Fruit fly (Drosophila melanogaster) whole organism, wandering third instar larva: Measurements from ENCODE around the gene CG3224.
A peak's percentile ranks its signal among the peaks of the same experiment; 100 is the strongest.

Source experiments
- Abd-B ChIP-seq: fragments of >200 bp; optimal IDR thresholded peaks from 2 replicates; lab custom pipeline; 2017; ENCODE audit warnings: missing biosample characterization, missing genetic modification characterization
- CG32264 ChIP-seq: fragments of 200-800 bp; sonication (Bioruptor generic); optimal IDR thresholded peaks from 2 replicates; lab custom pipeline; 2016; ENCODE audit warnings: missing biosample characterization, missing genetic modification characterization
- CG9705 ChIP-seq: fragments of 200-800 bp; sonication (Bioruptor generic); optimal IDR thresholded peaks from 2 replicates; lab custom pipeline; 2018; ENCODE audit warnings: missing biosample characterization, mild to moderate bottlenecking, missing genetic modification characterization
- CrebA ChIP-seq: fragments of 200-800 bp; sonication (Bioruptor generic); optimal IDR thresholded peaks from 2 replicates; lab custom pipeline; 2016; ENCODE audit warnings: missing biosample characterization, mild to moderate bottlenecking, missing genetic modification characterization, borderline replicate concordance
- HLH106 ChIP-seq: fragments of 200-800 bp; optimal IDR thresholded peaks from 3 replicates; lab custom pipeline; 2019; ENCODE audit warnings: missing biosample characterization, mild to moderate bottlenecking, missing genetic modification characterization, moderate library complexity
- Hnf4 ChIP-seq: fragments of 200-800 bp; sonication (Bioruptor generic); optimal IDR thresholded peaks from 2 replicates; lab custom pipeline; 2016; ENCODE audit warnings: missing biosample characterization, mild to moderate bottlenecking, missing genetic modification characterization
- Hr78 ChIP-seq: fragments of >200 bp; optimal IDR thresholded peaks from 2 replicates; lab custom pipeline; 2017; ENCODE audit warnings: missing biosample characterization, missing genetic modification characterization
- Hr83 ChIP-seq: fragments of 200-300 bp; sonication (Bioruptor generic); optimal IDR thresholded peaks from 2 replicates; lab custom pipeline; 2016; ENCODE audit warnings: missing biosample characterization, mild to moderate bottlenecking, missing genetic modification characterization, moderate library complexity; ENCODE audit not compliant: poor library complexity, severe bottlenecking
- Jra ChIP-seq: sonication (Bioruptor generic); optimal IDR thresholded peaks from 2 replicates; lab custom pipeline; 2016; ENCODE audit warnings: missing biosample characterization, missing genetic modification characterization
- Mio ChIP-seq: sonication (Bioruptor generic); optimal IDR thresholded peaks from 2 replicates; lab custom pipeline; 2016; ENCODE audit warnings: missing biosample characterization, missing genetic modification characterization
- Myc ChIP-seq: fragments of >200 bp; optimal IDR thresholded peaks from 2 replicates; lab custom pipeline; 2017
- N ChIP-seq: fragments of >200 bp; optimal IDR thresholded peaks from 2 replicates; lab custom pipeline; 2018; ENCODE audit warnings: missing biosample characterization, missing external identifiers, missing genetic modification characterization
- OdsH ChIP-seq: fragments of 200-800 bp; sonication (Bioruptor generic); optimal IDR thresholded peaks from 2 replicates; lab custom pipeline; 2016; ENCODE audit warnings: missing biosample characterization, mild to moderate bottlenecking, missing genetic modification characterization
- Rel ChIP-seq, 2 experiments: fragments of 200-800 bp; sonication (Bioruptor generic) in 1 of 2; optimal IDR thresholded peaks; 2 replicates in 1 of 2; 3 replicates in 1 of 2; lab custom pipeline; 2016 to 2019; ENCODE audit warnings: mild to moderate bottlenecking in 2 of 2, missing biosample characterization in 2 of 2, missing genetic modification characterization in 2 of 2, moderate library complexity in 1 of 2
- Sp1 ChIP-seq: fragments of 200-800 bp; sonication (Bioruptor generic); optimal IDR thresholded peaks from 3 replicates; lab custom pipeline; 2019; ENCODE audit warnings: missing biosample characterization, mild to moderate bottlenecking, missing genetic modification characterization, moderate library complexity
- brk ChIP-seq: fragments of 200-800 bp; sonication (Bioruptor generic); optimal IDR thresholded peaks from 2 replicates; lab custom pipeline; 2016; ENCODE audit warnings: missing biosample characterization, mild to moderate bottlenecking, missing genetic modification characterization
- dl ChIP-seq, 2 experiments: fragments of 175-275, 200-275 bp in 1 of 2; fragments of 200-275 bp in 1 of 2; sonication (Bioruptor generic); optimal IDR thresholded peaks; lab custom pipeline; 2018; ENCODE audit warnings: mild to moderate bottlenecking in 2 of 2, missing biosample characterization in 2 of 2, missing genetic modification characterization in 2 of 2, moderate library complexity in 2 of 2; ENCODE audit not compliant: partially characterized antibody in 2 of 2, insufficient read depth in 1 of 2
- dmrt93B ChIP-seq: fragments of 200-800 bp; sonication (Bioruptor generic); optimal IDR thresholded peaks from 2 replicates; lab custom pipeline; 2018; ENCODE audit warnings: missing biosample characterization, mild to moderate bottlenecking, missing genetic modification characterization
- ey ChIP-seq: fragments of 200-800 bp; sonication (Bioruptor generic); optimal IDR thresholded peaks from 2 replicates; lab custom pipeline; 2016; ENCODE audit warnings: missing biosample characterization, missing genetic modification characterization
- foxo ChIP-seq, 2 experiments: fragments of 200-800 bp; sonication (Bioruptor generic); optimal IDR thresholded peaks; 2 replicates in 1 of 2; 3 replicates in 1 of 2; lab custom pipeline; 2016 to 2017; ENCODE audit warnings: missing biosample characterization in 2 of 2, missing genetic modification characterization in 2 of 2
- fru ChIP-seq: fragments of 200-800 bp; sonication (Bioruptor generic); optimal IDR thresholded peaks from 3 replicates; lab custom pipeline; 2016; ENCODE audit warnings: missing biosample characterization, mild to moderate bottlenecking, missing genetic modification characterization
- h ChIP-seq: fragments of 200-800 bp; sonication (Bioruptor generic); optimal IDR thresholded peaks from 3 replicates; lab custom pipeline; 2016; ENCODE audit warnings: missing biosample characterization, mild to moderate bottlenecking, missing genetic modification characterization
- lola ChIP-seq: fragments of >200 bp; optimal IDR thresholded peaks from 2 replicates; lab custom pipeline; 2017; ENCODE audit warnings: missing biosample characterization, missing genetic modification characterization
- pan ChIP-seq: fragments of >200 bp; optimal IDR thresholded peaks from 2 replicates; lab custom pipeline; 2017
- psq ChIP-seq: fragments of 200-800 bp; sonication (Bioruptor generic); optimal IDR thresholded peaks from 3 replicates; lab custom pipeline; 2017; ENCODE audit warnings: missing biosample characterization, mild to moderate bottlenecking, missing genetic modification characterization, moderate library complexity
- rgr ChIP-seq: fragments of 200-800 bp; sonication (Bioruptor generic); optimal IDR thresholded peaks from 3 replicates; lab custom pipeline; 2016; ENCODE audit warnings: missing biosample characterization, mild to moderate bottlenecking, missing genetic modification characterization
- sage ChIP-seq: fragments of 200-800 bp; sonication (Bioruptor generic); optimal IDR thresholded peaks from 2 replicates; lab custom pipeline; 2016; ENCODE audit warnings: missing biosample characterization, mild to moderate bottlenecking, missing genetic modification characterization
- sv ChIP-seq: fragments of 200-800 bp; sonication (Bioruptor generic); optimal IDR thresholded peaks from 3 replicates; lab custom pipeline; 2016; ENCODE audit warnings: missing biosample characterization, missing genetic modification characterization
- woc ChIP-seq: sonication (Bioruptor generic); optimal IDR thresholded peaks from 2 replicates; lab custom pipeline; 2016; ENCODE audit warnings: missing biosample characterization, mild to moderate bottlenecking, missing genetic modification characterization

The CG3224 gene

DNA sequence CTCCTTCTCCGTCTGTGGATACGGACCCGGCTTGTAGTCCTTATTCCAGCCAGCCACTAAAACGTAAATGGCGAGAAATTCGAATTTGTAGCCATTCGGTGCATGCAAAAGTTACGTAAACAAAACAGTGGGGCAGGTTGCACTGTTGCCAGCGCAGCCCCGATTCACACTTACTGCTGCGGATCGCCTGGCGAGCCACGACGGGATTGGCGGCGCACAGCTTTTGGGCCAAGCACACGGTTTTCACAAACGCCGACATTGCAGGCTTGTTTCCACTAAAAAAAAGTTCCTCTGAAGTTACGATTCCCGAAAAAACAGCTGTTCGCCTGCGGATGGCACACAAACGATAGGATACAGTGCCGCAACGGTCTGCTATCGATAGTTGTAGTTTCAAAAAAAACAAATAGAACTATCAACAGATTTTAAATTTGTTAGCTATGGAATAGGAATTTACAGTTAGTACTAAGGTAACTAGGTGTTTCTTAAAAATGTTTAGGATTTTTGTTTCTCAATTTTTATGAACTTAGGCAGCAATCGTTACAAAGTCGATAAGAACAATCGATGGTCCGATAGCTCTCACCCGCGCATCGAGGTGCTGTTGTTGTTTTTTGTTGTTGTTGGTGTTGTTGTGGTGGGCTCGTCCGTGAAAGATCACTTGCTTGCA is 16.7 kb upstream of the CG3224 start, which contains the start of gene Fum1:
TSS of gene Fum1 (plus strand) at position 599 of the 664 bp plus-strand sequence.
- TF ChIP-seq Sp1 (GFP tag; lab: Kevin White, UChicago) (peak; percentile 17), woc (peak; percentile 48), Hr78 (GFP tag; lab: Kevin White, UChicago) (no peak), sv (GFP tag; lab: Kevin White, UChicago) (peak; percentile 6), foxo (GFP tag; optimal IDR thresholded peaks at IDR 0.05; lab: Kevin White, UChicago) (peak in 1 of 2 experiments; percentile 36), h (GFP tag; lab: Kevin White, UChicago) (peak; percentile 36), Mio (GFP tag; lab: Kevin White, UChicago) (no peak), Myc (lab: Kevin White, UChicago) (no peak), Rel (GFP tag; optimal IDR thresholded peaks at IDR 0.05; lab: Kevin White, UChicago) (no peak), Rel (tag; optimal IDR thresholded peaks at IDR 0.05; lab: Kevin White, UChicago) (peak; percentile 1), ey (GFP tag; lab: Kevin White, UChicago) (peak; percentile 2), pan (no peak), Abd-B (GFP tag; lab: Kevin White, UChicago) (no peak), HLH106 (tag; lab: Kevin White, UChicago) (peak; percentile 45), rgr (GFP tag; lab: Kevin White, UChicago) (peak; percentile 39), dmrt93B (GFP tag; lab: Kevin White, UChicago) (no peak)

DNA sequence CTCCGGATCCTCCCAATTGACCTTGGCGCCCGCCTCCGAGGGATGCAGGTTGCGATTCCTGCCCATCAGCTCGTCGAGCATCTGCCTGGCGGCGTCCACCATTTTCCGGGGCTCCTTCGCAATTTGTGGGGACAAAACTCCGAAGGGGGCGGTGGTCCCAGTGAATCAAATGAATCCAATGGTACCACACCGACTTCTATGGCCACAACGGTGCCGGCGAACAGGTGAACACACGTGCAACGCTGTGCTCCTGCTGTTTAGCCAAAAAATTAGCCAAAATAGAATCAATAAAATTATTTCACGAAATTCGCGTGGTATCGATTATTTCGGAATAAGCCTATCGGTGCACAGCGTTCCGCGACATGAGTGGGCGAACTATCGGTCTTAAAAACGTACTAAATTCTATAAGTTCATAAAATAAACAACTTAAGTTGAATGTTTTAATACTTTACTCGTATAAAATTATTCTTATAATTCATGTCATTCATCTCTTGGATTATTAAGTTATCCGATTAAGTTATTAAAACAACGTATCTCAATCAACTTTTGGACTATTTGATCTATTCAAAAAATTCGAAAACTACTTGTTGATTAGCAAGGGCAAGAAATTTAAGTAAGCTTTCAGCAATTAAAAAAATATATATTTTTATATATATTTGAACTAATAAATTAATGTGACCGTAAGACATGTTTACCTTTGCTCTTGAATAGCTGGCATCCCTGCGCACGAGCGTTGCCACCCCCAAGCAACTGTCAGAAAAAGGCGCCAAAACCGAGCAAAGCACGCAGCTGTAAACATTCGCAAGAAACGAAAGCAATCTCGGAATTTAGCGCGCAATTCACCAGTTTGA is 12.6 kb upstream of the CG3224 start, which contains the start of the genes CG3198 and Mcm6:
TSS of gene CG3198 (minus strand) at position 337 of the 851 bp plus-strand sequence.
TSS of gene Mcm6 (plus strand) at position 751 of the 851 bp plus-strand sequence.
- peak; percentile 6 for TF ChIP-seq Myc (lab: Kevin White, UChicago)
- TF ChIP-seq HLH106 (tag; lab: Kevin White, UChicago) = peak; percentile 16
- no peak for TF ChIP-seq dl (GFP tag; optimal IDR thresholded peaks at IDR 0.05; lab: Kevin White, UChicago; ENCODE audit: insufficient read depth in 1 of 2, partially characterized antibody in 2 of 2)

DNA sequence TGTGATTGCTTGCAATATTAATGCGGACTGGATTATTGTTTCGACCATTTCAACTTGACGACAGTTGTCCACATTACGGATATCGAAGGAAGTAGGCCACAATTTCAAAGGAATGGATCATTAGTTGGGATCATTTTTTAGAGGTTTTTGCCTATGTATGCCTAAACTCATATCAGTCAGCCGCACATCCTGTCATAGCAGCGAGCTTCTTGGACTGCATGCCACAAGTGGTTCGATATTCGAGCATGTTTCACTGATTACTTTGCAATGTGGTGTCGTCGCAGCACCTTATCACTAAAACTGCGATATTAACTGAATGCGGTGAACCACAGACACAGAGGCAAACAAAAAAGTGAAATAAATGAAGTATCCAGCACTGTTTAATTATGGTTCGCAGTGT is 2.7 kb upstream of the CG3224 start:
- no peak for TF ChIP-seq Rel (GFP tag; optimal IDR thresholded peaks at IDR 0.05; lab: Kevin White, UChicago)
- TF ChIP-seq Rel (tag; optimal IDR thresholded peaks at IDR 0.05; lab: Kevin White, UChicago) = peak; percentile 32
- no peak for TF ChIP-seq Jra (GFP tag; lab: Kevin White, UChicago)
- TF ChIP-seq, all 38 proteins: peak for 1

DNA sequence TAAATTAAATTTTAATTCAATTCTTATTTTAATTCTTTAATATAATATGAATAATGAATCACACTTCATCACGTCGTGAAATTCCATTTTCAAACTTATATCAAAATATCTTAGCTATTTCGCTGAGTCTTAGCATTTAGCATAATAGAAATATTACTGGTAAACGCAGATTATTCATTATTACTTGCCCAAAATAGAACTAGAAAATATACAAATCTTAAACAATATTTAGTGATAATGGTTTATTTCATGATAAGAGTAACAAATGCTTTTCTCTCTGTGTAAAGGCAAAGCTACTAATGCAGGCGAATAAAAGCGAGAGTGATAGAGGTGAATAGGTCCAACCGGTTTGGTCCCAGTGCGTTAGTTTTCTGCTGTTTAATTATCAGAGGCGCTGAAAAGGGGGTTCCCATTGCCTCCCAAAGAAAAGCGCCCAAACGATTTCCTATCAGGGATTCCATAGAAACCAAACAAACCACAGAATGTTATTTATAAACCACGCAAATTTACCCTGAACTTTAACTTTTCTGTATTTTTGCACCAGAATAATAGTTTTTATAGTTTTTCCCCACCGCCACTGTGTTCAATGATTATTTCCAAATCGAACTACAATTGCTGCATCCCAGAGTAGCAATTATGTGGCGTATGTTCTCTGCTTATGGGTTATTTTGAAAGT is 1.8 kb upstream of the CG3224 start:
- peak; percentile 31 for TF ChIP-seq fru
- no peak for TF ChIP-seq CG9705 (GFP tag; lab: Kevin White, UChicago)
- TF ChIP-seq foxo (GFP tag; optimal IDR thresholded peaks at IDR 0.05; lab: Kevin White, UChicago) = peak in 1 of 2 experiments; percentile 38
- TF ChIP-seq ey (GFP tag; lab: Kevin White, UChicago) = peak; percentile 12

DNA sequence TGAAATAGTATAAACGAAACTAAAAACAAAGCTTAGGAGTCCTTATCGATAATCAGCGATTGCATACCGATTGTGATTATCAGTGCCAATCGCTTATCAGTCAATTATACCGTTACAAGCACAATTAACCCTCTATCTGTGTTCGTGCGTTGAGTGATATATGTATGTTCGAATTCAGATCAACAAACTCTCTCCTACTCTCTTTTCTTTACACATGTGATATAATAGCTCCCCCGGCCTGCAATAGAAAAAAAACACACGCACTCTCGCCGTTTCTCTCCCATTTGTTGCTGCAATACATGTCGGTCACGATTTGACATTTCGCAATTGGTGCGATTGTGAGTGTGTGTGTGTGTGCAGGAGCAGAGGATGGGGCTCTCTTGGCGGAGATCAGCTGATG is 1.1 kb upstream of the CG3224 start:
- no peak for TF ChIP-seq N (GFP tag; lab: Kevin White, UChicago)
- TF ChIP-seq CrebA (GFP tag; lab: Kevin White, UChicago) = no peak
- no peak for TF ChIP-seq CG32264 (GFP tag; lab: Kevin White, UChicago)
- no peak for TF ChIP-seq OdsH
- no peak for TF ChIP-seq sage
- no peak for TF ChIP-seq h (GFP tag; lab: Kevin White, UChicago)
- TF ChIP-seq foxo (GFP tag; optimal IDR thresholded peaks at IDR 0.05; lab: Kevin White, UChicago) = no peak

DNA sequence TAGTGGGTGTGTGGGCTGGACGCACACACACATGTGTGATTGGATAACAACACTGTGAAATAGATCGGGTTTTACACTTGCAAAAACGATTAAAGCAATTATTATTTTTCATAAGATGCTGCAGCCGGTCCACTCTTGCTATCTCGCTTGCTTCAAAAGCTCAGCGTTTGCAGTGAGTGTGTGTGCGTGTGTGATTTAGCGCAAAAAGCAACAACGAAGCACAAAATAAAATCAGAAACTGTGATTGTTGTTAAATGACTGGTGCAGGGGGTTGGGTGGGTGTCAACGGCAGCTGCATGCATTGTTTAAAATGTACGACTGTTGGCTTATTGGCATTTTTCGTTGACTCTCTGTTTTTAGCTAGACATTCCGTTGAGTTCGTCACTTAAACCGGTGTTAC is 618 bp upstream of the CG3224 start:
- TF ChIP-seq foxo (GFP tag; optimal IDR thresholded peaks at IDR 0.05; lab: Kevin White, UChicago) = peak in 1 of 2 experiments; percentile 6
- peak; percentile 21 for TF ChIP-seq OdsH
- no peak for TF ChIP-seq Abd-B (GFP tag; lab: Kevin White, UChicago)
- no peak for TF ChIP-seq sage
- TF ChIP-seq psq (GFP tag; lab: Kevin White, UChicago) = peak; percentile 9
- no peak for TF ChIP-seq Sp1 (GFP tag; lab: Kevin White, UChicago)
- no peak for TF ChIP-seq Hnf4 (GFP tag; lab: Kevin White, UChicago)
- TF ChIP-seq lola (GFP tag; lab: Kevin White, UChicago) = no peak
- TF ChIP-seq CG32264 (GFP tag; lab: Kevin White, UChicago) = no peak
- TF ChIP-seq Hr83 = no peak
- TF ChIP-seq rgr (GFP tag; lab: Kevin White, UChicago) = no peak
- no peak for TF ChIP-seq brk (GFP tag; lab: Kevin White, UChicago)
